Fruit fly (Drosophila melanogaster) whole organism, pupa: ENCODE data around the gene CG13299.

Experiments
- CG10348 ChIP-seq: fragments of 200-800 bp; sonication (Bioruptor generic); IDR thresholded peaks from 2 replicates; pipeline ENCODE4 v1.3.6; 2022; ENCODE audit warnings: missing biosample characterization, missing genetic modification characterization
- CG12605 ChIP-seq: fragments of 200-800 bp; sonication (Bioruptor generic); IDR thresholded peaks from 2 replicates; pipeline ENCODE4 v1.3.6; 2022; ENCODE audit warnings: missing biosample characterization, missing genetic modification characterization
- CG13204 ChIP-seq: fragments of 200-800 bp; sonication (Bioruptor generic); optimal IDR thresholded peaks from 2 replicates; lab custom pipeline; 2018; ENCODE audit warnings: missing biosample characterization, mild to moderate bottlenecking, missing genetic modification characterization, moderate library complexity
- CG14655 ChIP-seq: fragments of 200-800 bp; sonication (Bioruptor generic); optimal IDR thresholded peaks from 3 replicates; lab custom pipeline; 2017; ENCODE audit warnings: mild to moderate bottlenecking, missing biosample characterization, missing genetic modification reagents, missing genetic modification characterization
- CG15710 ChIP-seq: fragments of 200-800 bp; sonication (Bioruptor generic); optimal IDR thresholded peaks from 2 replicates; lab custom pipeline; 2018; ENCODE audit warnings: missing biosample characterization, mild to moderate bottlenecking, missing genetic modification characterization, moderate library complexity
- CG17806 ChIP-seq: fragments of 200-800 bp; sonication (Bioruptor generic); optimal IDR thresholded peaks from 2 replicates; lab custom pipeline; 2018; ENCODE audit warnings: missing biosample characterization, mild to moderate bottlenecking, missing genetic modification characterization, moderate library complexity
- CG32121 ChIP-seq: fragments of 200-800 bp; sonication (Bioruptor generic); IDR thresholded peaks from 2 replicates; pipeline ENCODE4 v1.3.6; 2022; ENCODE audit warnings: missing biosample characterization, missing genetic modification characterization
- CG34367 ChIP-seq: fragments of 200-800 bp; sonication (Bioruptor generic); optimal IDR thresholded peaks from 2 replicates; lab custom pipeline; 2018; ENCODE audit warnings: missing biosample characterization, mild to moderate bottlenecking, missing genetic modification characterization
- CG4496 ChIP-seq: fragments of 200-800 bp; sonication (Bioruptor generic); IDR thresholded peaks from 3 replicates; pipeline ENCODE4 v1.3.6; 2022; ENCODE audit warnings: missing biosample characterization, missing genetic modification characterization
- CG8159 ChIP-seq: fragments of 200-800 bp; sonication (Bioruptor generic); optimal IDR thresholded peaks from 3 replicates; lab custom pipeline; 2018; ENCODE audit warnings: missing biosample characterization, mild to moderate bottlenecking, missing genetic modification characterization, moderate library complexity
- CG8301 ChIP-seq: fragments of 200-800 bp; sonication (Bioruptor generic); optimal IDR thresholded peaks from 2 replicates; lab custom pipeline; 2018; ENCODE audit warnings: missing biosample characterization, mild to moderate bottlenecking, missing genetic modification characterization
- CG9948 ChIP-seq: fragments of 200-800 bp; sonication (Bioruptor generic); optimal IDR thresholded peaks from 2 replicates; lab custom pipeline; 2018; ENCODE audit warnings: missing biosample characterization, mild to moderate bottlenecking, missing genetic modification characterization, moderate library complexity
- D1 ChIP-seq: fragments of 200-800 bp; sonication (Bioruptor generic); optimal IDR thresholded peaks from 2 replicates; lab custom pipeline; 2018; ENCODE audit warnings: missing biosample characterization, mild to moderate bottlenecking, missing genetic modification characterization, moderate library complexity
- EcR ChIP-seq: fragments of 200-800 bp; sonication (Bioruptor generic); optimal IDR thresholded peaks from 3 replicates; lab custom pipeline; 2019; ENCODE audit warnings: missing biosample characterization, missing genetic modification characterization, mild to moderate bottlenecking, moderate library complexity, missing genetic modification reagents
- Ets98B ChIP-seq: fragments of 200-800 bp; sonication (Bioruptor generic); IDR thresholded peaks from 2 replicates; pipeline ENCODE4 v1.3.6; 2022; ENCODE audit warnings: missing biosample characterization, missing genetic modification characterization
- Pif1A ChIP-seq: fragments of 200-800 bp; sonication (Bioruptor generic); optimal IDR thresholded peaks from 3 replicates; lab custom pipeline; 2016; ENCODE audit warnings: missing biosample characterization, missing genetic modification characterization
- Pif1B ChIP-seq: fragments of 200-800 bp; sonication (Bioruptor generic); optimal IDR thresholded peaks from 3 replicates; lab custom pipeline; 2016; ENCODE audit warnings: missing biosample characterization, missing genetic modification characterization
- Snoo ChIP-seq: fragments of 200-800 bp; sonication (Bioruptor generic); optimal IDR thresholded peaks from 3 replicates; lab custom pipeline; 2017; ENCODE audit warnings: missing biosample characterization, mild to moderate bottlenecking, missing genetic modification characterization, inconsistent platforms
- fd96Ca ChIP-seq: fragments of 200-800 bp; sonication (Bioruptor generic); IDR thresholded peaks from 3 replicates; pipeline ENCODE4 v1.3.6; 2022; ENCODE audit warnings: missing biosample characterization, missing genetic modification characterization
- gl ChIP-seq: fragments of 200-800 bp; sonication (Bioruptor generic); optimal IDR thresholded peaks from 2 replicates; lab custom pipeline; 2018; ENCODE audit warnings: missing biosample characterization, mild to moderate bottlenecking, missing genetic modification characterization
- rn ChIP-seq: fragments of 200-800 bp; sonication (Bioruptor generic); IDR thresholded peaks from 2 replicates; pipeline ENCODE4 v1.3.6; 2022; ENCODE audit warnings: missing biosample characterization, missing genetic modification characterization

The CG13299 gene

DNA sequence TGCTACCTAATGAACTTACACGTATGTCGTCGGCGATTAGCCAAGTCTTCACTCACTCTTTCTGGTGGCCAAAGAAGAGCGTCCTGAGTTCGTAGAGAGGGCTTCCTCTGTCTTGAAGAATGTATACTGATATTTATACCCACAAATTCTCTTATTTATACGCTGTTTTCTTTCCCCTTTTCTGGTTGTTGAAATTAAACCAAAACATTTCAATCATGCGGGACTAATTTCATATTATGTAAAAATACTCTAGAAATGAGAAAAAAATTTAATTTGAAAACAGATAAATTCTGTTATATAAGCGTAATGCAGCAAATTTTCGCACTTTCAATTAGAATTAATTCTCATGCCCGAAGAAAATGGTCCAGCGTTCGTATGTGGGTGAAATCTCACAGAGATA is 1.1 kb upstream of the CG13299 start, which contains the start of gene BG642312:
BG642312 (minus strand) TSS at position 101 of the 400 bp plus-strand sequence.
- TF ChIP-seq fd96Ca (GFP tag; lab: Robert Waterston, UW) (no peak), D1 (tag; lab: Kevin White, UChicago) (no peak), CG32121 (GFP tag; lab: Robert Waterston, UW) (no peak), rn (GFP tag; lab: Robert Waterston, UW) (no peak), Ets98B (GFP tag; lab: Robert Waterston, UW) (no peak), CG34367 (tag; lab: Kevin White, UChicago) (no peak), CG15710 (no peak), EcR (no peak), Pif1A (GFP tag; lab: Kevin White, UChicago) (no peak), CG12605 (GFP tag; lab: Robert Waterston, UW) (no peak), CG14655 (GFP tag; lab: Kevin White, UChicago) (no peak), CG10348 (GFP tag; lab: Robert Waterston, UW) (no peak)

DNA sequence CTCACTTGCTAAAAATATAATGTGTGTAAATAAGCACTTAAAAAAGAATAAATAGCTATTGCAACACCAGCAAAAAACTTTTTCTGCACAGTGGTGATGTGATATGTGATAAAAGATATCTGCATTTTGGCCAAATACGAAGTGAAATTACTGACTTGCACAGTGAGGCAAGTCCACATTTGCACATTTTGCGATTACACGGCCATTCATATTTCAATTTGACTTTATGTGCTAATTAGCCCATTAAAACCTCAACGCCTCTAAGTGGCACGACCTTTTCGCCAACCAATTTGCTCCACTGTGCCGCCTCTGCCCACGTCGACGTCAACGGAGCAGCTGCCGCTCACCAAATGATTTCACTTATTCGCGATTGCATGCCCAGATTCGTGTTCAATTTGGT is 12.0 kb downstream of the CG13299 start, which contains the start of gene CG33946:
CG33946 (plus strand) TSS at position 392 of the 400 bp plus-strand sequence.
- peak; percentile 54 for TF ChIP-seq rn (GFP tag; lab: Robert Waterston, UW)
- no peak for TF ChIP-seq CG13204 (GFP tag; lab: Kevin White, UChicago)
- TF ChIP-seq CG14655 (GFP tag; lab: Kevin White, UChicago), result peak; percentile 70
- peak; percentile 63 for TF ChIP-seq CG8301 (tag; lab: Kevin White, UChicago)
- no peak for TF ChIP-seq CG8159
- peak; percentile 86 for TF ChIP-seq fd96Ca (GFP tag; lab: Robert Waterston, UW)
- no peak for TF ChIP-seq EcR
- TF ChIP-seq Pif1B (GFP tag; lab: Kevin White, UChicago), result no peak
- peak; percentile 86 for TF ChIP-seq CG4496 (GFP tag; lab: Robert Waterston, UW)
- peak; percentile 57; the same call in 1 of the 2 replicates for TF ChIP-seq CG10348 (GFP tag; lab: Robert Waterston, UW)
- TF ChIP-seq Snoo (tag; lab: Kevin White, UChicago), result peak; percentile 66
- TF ChIP-seq Ets98B (GFP tag; lab: Robert Waterston, UW), result peak; percentile 55
- TF ChIP-seq CG34367 (tag; lab: Kevin White, UChicago), result no peak
- TF ChIP-seq CG17806 (tag; lab: Kevin White, UChicago), result peak; percentile 35
- TF ChIP-seq Pif1A (GFP tag; lab: Kevin White, UChicago), result no peak
- TF ChIP-seq CG32121 (GFP tag; lab: Robert Waterston, UW), result peak; percentile 76
- peak; percentile 41 for TF ChIP-seq CG9948 (tag; lab: Kevin White, UChicago)
- TF ChIP-seq CG15710, result no peak
- peak; percentile 50 for TF ChIP-seq CG12605 (GFP tag; lab: Robert Waterston, UW)
- no peak for TF ChIP-seq D1 (tag; lab: Kevin White, UChicago)
- no peak for TF ChIP-seq gl (tag; lab: Kevin White, UChicago)

DNA sequence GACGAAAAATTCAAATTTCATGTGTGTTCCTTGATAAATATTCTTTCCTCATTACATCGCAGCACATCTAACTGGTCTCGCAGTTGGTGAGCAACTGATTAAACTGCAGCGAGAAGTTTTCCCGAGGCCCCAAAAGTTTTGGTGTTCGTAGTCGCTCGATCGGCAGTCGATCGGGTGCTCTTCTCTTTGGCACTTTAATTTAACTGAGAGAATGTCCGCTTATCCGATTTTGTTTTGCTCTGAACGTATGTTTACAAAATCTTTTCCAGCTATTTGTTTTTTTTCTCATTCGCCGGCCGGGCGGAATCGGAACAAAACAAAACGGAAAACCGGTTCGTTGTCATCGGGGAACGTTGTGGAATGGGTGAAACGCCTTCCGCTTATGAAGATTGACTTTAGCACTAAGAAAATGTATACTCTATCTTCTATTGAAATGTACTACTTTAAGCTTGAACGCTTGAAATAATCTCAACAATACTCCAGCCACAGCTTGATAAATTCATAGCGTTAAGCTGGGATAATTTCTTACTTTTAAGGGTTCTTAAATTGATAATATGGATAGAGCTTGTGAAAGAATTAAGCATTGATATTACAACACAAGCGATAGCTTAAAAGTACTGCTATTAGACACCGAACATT is 13.5 kb downstream of the CG13299 start:
- TF ChIP-seq Snoo (tag; lab: Kevin White, UChicago), result peak; percentile 7
- TF ChIP-seq gl (tag; lab: Kevin White, UChicago), result peak; percentile 61
- peak; percentile 35 for TF ChIP-seq CG8159
- TF ChIP-seq CG8301 (tag; lab: Kevin White, UChicago), result no peak
- no peak for TF ChIP-seq fd96Ca (GFP tag; lab: Robert Waterston, UW)
- TF ChIP-seq CG9948 (tag; lab: Kevin White, UChicago), result no peak
- TF ChIP-seq EcR, result peak; percentile 57
- TF ChIP-seq Pif1A (GFP tag; lab: Kevin White, UChicago), result peak; percentile 49
- peak; percentile 11 for TF ChIP-seq CG13204 (GFP tag; lab: Kevin White, UChicago)
- no peak for TF ChIP-seq CG34367 (tag; lab: Kevin White, UChicago)
- no peak for TF ChIP-seq CG14655 (GFP tag; lab: Kevin White, UChicago)
- TF ChIP-seq CG12605 (GFP tag; lab: Robert Waterston, UW), result peak; percentile 84
- TF ChIP-seq rn (GFP tag; lab: Robert Waterston, UW), result no peak
- TF ChIP-seq Ets98B (GFP tag; lab: Robert Waterston, UW), result peak; percentile 68; the same call in 1 of the 2 replicates
- no peak for TF ChIP-seq CG32121 (GFP tag; lab: Robert Waterston, UW)
- no peak for TF ChIP-seq CG17806 (tag; lab: Kevin White, UChicago)
- no peak for TF ChIP-seq CG10348 (GFP tag; lab: Robert Waterston, UW)
- TF ChIP-seq CG15710, result peak; percentile 19
- TF ChIP-seq CG4496 (GFP tag; lab: Robert Waterston, UW), result peak; percentile 66; the same call in 2 of the 3 replicates
- no peak for TF ChIP-seq D1 (tag; lab: Kevin White, UChicago)
- TF ChIP-seq Pif1B (GFP tag; lab: Kevin White, UChicago), result peak; percentile 49

DNA sequence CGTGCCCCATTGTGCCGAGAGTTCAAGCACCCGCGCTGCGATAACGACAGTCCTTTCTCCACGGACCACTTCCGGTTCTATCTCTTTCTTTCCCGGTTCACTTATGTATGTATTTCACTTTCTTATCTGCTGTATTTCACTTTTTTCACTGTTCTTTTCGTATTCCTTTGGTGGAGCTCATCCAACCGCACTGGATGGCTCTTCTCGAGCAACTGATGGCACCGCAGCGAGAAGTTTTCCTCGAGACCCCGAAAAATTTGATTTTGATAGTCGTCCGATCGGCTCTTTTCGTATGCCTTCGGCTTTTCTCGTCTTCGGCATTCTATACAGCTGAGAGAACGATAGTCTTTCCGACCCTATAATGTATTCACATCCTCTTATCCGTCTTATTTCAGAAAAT is 14.4 kb downstream of the CG13299 start, which contains the start of gene LanA:
LanA (minus strand) TSS at position 217 of the 400 bp plus-strand sequence.
- TF ChIP-seq Ets98B (GFP tag; lab: Robert Waterston, UW), result peak; percentile 42; the same call in 1 of the 2 replicates
- 0 out of 3 replicates have a peak, but pooled peaks have one; percentile 15 for TF ChIP-seq fd96Ca (GFP tag; lab: Robert Waterston, UW)
- peak; percentile 58; the same call in 1 of the 3 replicates for TF ChIP-seq CG4496 (GFP tag; lab: Robert Waterston, UW)
- TF ChIP-seq CG15710, result no peak
- 0 out of 2 replicates have a peak, but pooled peaks have one; percentile 23 for TF ChIP-seq CG12605 (GFP tag; lab: Robert Waterston, UW)
- TF ChIP-seq EcR, result peak; percentile 14

DNA sequence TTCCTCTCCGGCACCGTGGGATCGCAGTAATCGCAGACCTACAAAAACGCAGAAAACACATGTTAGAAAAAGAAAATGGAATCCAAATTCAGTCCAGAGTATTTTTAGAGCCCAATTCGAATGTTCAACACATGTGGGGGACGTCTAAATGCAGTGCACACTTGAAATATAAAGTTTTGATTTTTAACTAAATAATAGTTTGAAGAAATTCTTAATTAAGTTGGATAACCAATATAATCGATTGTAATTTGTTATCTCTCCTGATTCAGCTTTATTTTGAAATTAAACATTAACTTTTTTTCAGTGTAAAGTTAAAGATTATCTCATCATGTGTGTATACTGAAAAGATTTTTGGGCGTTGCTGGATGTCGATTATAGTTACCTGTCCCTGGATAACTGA is 14.9 kb downstream of the CG13299 start:
- peak; percentile 37; the same call in 1 of the 2 replicates for TF ChIP-seq CG12605 (GFP tag; lab: Robert Waterston, UW)
- TF ChIP-seq EcR, result no peak
- no peak for TF ChIP-seq CG14655 (GFP tag; lab: Kevin White, UChicago)
- no peak for TF ChIP-seq CG8159
- peak; percentile 27 for TF ChIP-seq CG9948 (tag; lab: Kevin White, UChicago)
- TF ChIP-seq CG34367 (tag; lab: Kevin White, UChicago), result peak; percentile 0
- no peak for TF ChIP-seq Pif1A (GFP tag; lab: Kevin White, UChicago)
- 0 out of 2 replicates have a peak, but pooled peaks have one; percentile 15 for TF ChIP-seq rn (GFP tag; lab: Robert Waterston, UW)
- TF ChIP-seq CG17806 (tag; lab: Kevin White, UChicago), result no peak
- TF ChIP-seq CG4496 (GFP tag; lab: Robert Waterston, UW), result peak; percentile 19; the same call in 1 of the 3 replicates
- TF ChIP-seq gl (tag; lab: Kevin White, UChicago), result no peak
- no peak for TF ChIP-seq fd96Ca (GFP tag; lab: Robert Waterston, UW)
- no peak for TF ChIP-seq Pif1B (GFP tag; lab: Kevin White, UChicago)
